Worm (Caenorhabditis elegans) whole organism, midembryonic: Measurements from ENCODE around the gene frm-3.

ENCODE experiments used
- T22C8.4 ChIP-seq: fragments of 200-800 bp; sonication (Bioruptor generic); IDR thresholded peaks from 2 replicates; pipeline ENCODE4 v1.3.6; 2022; ENCODE audit warnings: missing genetic modification characterization, missing compliant biosample characterization
- cog-1 ChIP-seq: sonication (generic microtip); optimal IDR thresholded peaks from 2 replicates; lab custom pipeline; 2016; ENCODE audit warnings: missing genetic modification characterization, missing compliant biosample characterization
- flt-1 ChIP-seq: fragments of 200-800 bp; sonication (Bioruptor generic); IDR thresholded peaks from 2 replicates; pipeline ENCODE4 v1.3.6; 2022; ENCODE audit warnings: missing genetic modification characterization, missing compliant biosample characterization
- klf-2 ChIP-seq: fragments of 200-800 bp; sonication (Bioruptor generic); conservative IDR thresholded peaks from 2 replicates; pipeline ENCODE4 v1.3.6; 2022; ENCODE audit warnings: missing genetic modification reagents, missing genetic modification characterization, missing compliant biosample characterization
- med-1 ChIP-seq: sonication (generic microtip); optimal IDR thresholded peaks from 2 replicates; lab custom pipeline; 2017; ENCODE audit warnings: missing genetic modification characterization, mild to moderate bottlenecking, missing compliant biosample characterization, antibody characterized with exemption, missing genetic modification reagents; ENCODE audit not compliant: insufficient read depth
- ref-1 ChIP-seq: fragments of 200-800 bp; sonication (Bioruptor generic); conservative IDR thresholded peaks from 2 replicates; pipeline ENCODE4 v1.3.6; 2022; ENCODE audit warnings: missing genetic modification reagents, missing genetic modification characterization, missing compliant biosample characterization
- tab-1 ChIP-seq: fragments of 200-800 bp; sonication (Bioruptor generic); IDR thresholded peaks from 2 replicates; pipeline ENCODE4 v1.3.6; 2022; ENCODE audit warnings: missing genetic modification characterization, missing compliant biosample characterization
- ztf-23 ChIP-seq: fragments of 200-800 bp; sonication (Bioruptor generic); IDR thresholded peaks from 2 replicates; pipeline ENCODE4 v1.3.6; 2022; ENCODE audit warnings: missing genetic modification reagents, missing genetic modification characterization, missing compliant biosample characterization
- ztf-29 ChIP-seq: fragments of 200-800 bp; sonication (Bioruptor generic); IDR thresholded peaks from 2 replicates; pipeline ENCODE4 v1.3.6; 2022; ENCODE audit warnings: missing genetic modification reagents, missing genetic modification characterization, missing compliant biosample characterization

The frm-3 gene

ce11 chrX:11572205-11572604 lies at the start of gene frm-3:
Gene frm-3 (plus strand): TSS chrX:11572505.
- TF ChIP-seq cog-1 (tag; lab: Kevin White, UChicago) (no peak), T22C8.4 (GFP tag; lab: Robert Waterston, UW) (no peak), tab-1 (no peak), ztf-29 (no peak), ztf-23 (GFP tag; lab: Robert Waterston, UW) (no peak), flt-1 (no peak), klf-2 (GFP tag; lab: Robert Waterston, UW) (no peak), ref-1 (GFP tag; lab: Robert Waterston, UW) (no peak), med-1 (GFP tag; lab: Kevin White, UChicago) (no peak)

- no peak for TF ChIP-seq cog-1 (tag; lab: Kevin White, UChicago)
- TF ChIP-seq flt-1, result no peak
- no peak for TF ChIP-seq ztf-29
- TF ChIP-seq med-1 (GFP tag; lab: Kevin White, UChicago), result no peak
- TF ChIP-seq ztf-23 (GFP tag; lab: Robert Waterston, UW), result no peak
- no peak for TF ChIP-seq tab-1
- no peak for TF ChIP-seq klf-2 (GFP tag; lab: Robert Waterston, UW)
- no peak for TF ChIP-seq ref-1 (GFP tag; lab: Robert Waterston, UW)
- TF ChIP-seq T22C8.4 (GFP tag; lab: Robert Waterston, UW), result no peak
Measured at ce11 chrX:11523704-11524103, 48.6 kb upstream of the frm-3 start.

- no peak for TF ChIP-seq ztf-29
Measured at ce11 chrX:11533543-11534003, 38.7 kb upstream of the frm-3 start, which contains the start of gene C35C5.8. Gene C35C5.8 (plus strand): TSS chrX:11533593.

ce11 chrX:11534443-11534842 lies 37.9 kb upstream of the frm-3 start:
- TF ChIP-seq ref-1 (GFP tag; lab: Robert Waterston, UW), result no peak
- no peak for TF ChIP-seq tab-1
- TF ChIP-seq T22C8.4 (GFP tag; lab: Robert Waterston, UW), result no peak
- no peak for TF ChIP-seq ztf-29
- TF ChIP-seq cog-1 (tag; lab: Kevin White, UChicago), result no peak
- no peak for TF ChIP-seq klf-2 (GFP tag; lab: Robert Waterston, UW)
- TF ChIP-seq med-1 (GFP tag; lab: Kevin White, UChicago), result no peak
- no peak for TF ChIP-seq flt-1
- no peak for TF ChIP-seq ztf-23 (GFP tag; lab: Robert Waterston, UW)

- TF ChIP-seq klf-2 (GFP tag; lab: Robert Waterston, UW), result no peak
- no peak for TF ChIP-seq ref-1 (GFP tag; lab: Robert Waterston, UW)
- TF ChIP-seq tab-1, result no peak
- TF ChIP-seq med-1 (GFP tag; lab: Kevin White, UChicago), result no peak
- TF ChIP-seq cog-1 (tag; lab: Kevin White, UChicago), result no peak
- no peak for TF ChIP-seq ztf-29
- no peak for TF ChIP-seq flt-1
- TF ChIP-seq ztf-23 (GFP tag; lab: Robert Waterston, UW), result no peak
- TF ChIP-seq T22C8.4 (GFP tag; lab: Robert Waterston, UW), result no peak
Measured at ce11 chrX:11536408-11536807, 35.9 kb upstream of the frm-3 start, which contains the start of gene C35C5.9. Gene C35C5.9 (plus strand): TSS chrX:11536568.

ce11 chrX:11537240-11537764 lies 35.0 kb upstream of the frm-3 start, which contains the start of gene gcp-2.2:
Gene gcp-2.2 (plus strand): TSS chrX:11537714.
- TF ChIP-seq ztf-29 (no peak), flt-1 (no peak), klf-2 (GFP tag; lab: Robert Waterston, UW) (no peak), tab-1 (no peak), ztf-23 (GFP tag; lab: Robert Waterston, UW) (no peak), ref-1 (GFP tag; lab: Robert Waterston, UW) (no peak), T22C8.4 (GFP tag; lab: Robert Waterston, UW) (no peak)

DNA sequence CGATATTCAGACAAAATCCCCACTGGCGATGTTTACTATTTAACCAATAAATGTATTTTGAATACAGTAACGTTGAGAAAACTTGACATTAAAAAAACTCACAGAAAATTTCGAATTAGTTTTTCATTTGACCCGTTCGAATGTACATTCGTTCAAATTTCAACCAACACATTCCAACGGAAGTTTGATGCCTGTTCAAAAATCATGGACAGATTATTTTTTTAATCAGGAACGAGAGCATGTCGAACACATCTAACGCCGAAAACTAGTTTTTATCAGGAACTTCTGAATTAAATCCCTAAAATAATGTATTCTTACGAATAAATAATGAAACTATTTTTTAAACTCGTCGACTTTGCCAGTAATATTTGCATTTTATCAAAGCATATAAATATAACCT lies 30.6 kb upstream of the frm-3 start:
- TF ChIP-seq med-1 (GFP tag; lab: Kevin White, UChicago) (no peak), T22C8.4 (GFP tag; lab: Robert Waterston, UW) (no peak), ref-1 (GFP tag; lab: Robert Waterston, UW) (no peak), ztf-23 (GFP tag; lab: Robert Waterston, UW) (no peak), tab-1 (no peak)

- no peak for TF ChIP-seq klf-2 (GFP tag; lab: Robert Waterston, UW)
- peak; percentile 54 for TF ChIP-seq cog-1 (tag; lab: Kevin White, UChicago)
- peak; percentile 86 for TF ChIP-seq T22C8.4 (GFP tag; lab: Robert Waterston, UW)
Measured at ce11 chrX:11546445-11547275, 25.6 kb upstream of the frm-3 start, which contains the start of gene selt-1.1. Gene selt-1.1 (minus strand): TSS chrX:11546495.

DNA sequence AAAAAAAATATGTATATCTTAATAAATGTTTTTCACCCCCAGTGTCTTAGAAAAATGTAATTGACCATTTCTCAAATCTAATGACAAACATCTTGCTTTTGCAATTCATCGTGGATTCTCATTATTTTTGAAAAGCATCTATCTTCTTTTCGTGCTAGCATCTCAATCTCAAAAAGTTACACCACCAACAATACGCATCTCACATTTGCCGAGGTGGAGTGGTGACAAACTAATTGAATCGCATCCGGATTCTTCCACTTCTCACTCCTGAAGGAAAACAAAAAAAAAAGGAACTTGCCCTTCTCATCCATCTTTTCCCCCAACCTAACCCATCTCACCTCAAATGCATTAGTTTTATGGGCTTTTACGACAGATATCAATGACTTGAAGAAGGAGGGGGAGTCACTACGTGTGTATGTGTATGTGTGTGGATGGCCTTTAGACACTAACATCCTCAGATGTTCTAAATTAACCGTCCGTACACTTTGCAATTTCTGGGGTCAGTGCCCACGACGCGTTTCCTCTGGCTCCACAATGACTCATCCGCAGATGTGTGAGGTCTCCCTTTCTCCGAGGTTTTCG lies 24.8 kb upstream of the frm-3 start:
- TF ChIP-seq flt-1 (no peak), ref-1 (GFP tag; lab: Robert Waterston, UW) (no peak), klf-2 (GFP tag; lab: Robert Waterston, UW) (no peak), cog-1 (tag; lab: Kevin White, UChicago) (no peak), med-1 (GFP tag; lab: Kevin White, UChicago) (no peak), tab-1 (no peak), ztf-23 (GFP tag; lab: Robert Waterston, UW) (no peak), ztf-29 (no peak), T22C8.4 (GFP tag; lab: Robert Waterston, UW) (no peak)
